Fruit fly (Drosophila melanogaster): ENCODE results near the gene CG31917.

dm6 chr2L:5020479-5020878 lies 9.8 kb upstream of the CG31917 start:
- TF ChIP-seq dsf (GFP tag; optimal IDR thresholded peaks at IDR 0.05; ENCODE audit: borderline replicate concordance) = no peak
- TF ChIP-seq N (GFP tag; optimal IDR thresholded peaks at IDR 0.05) = no peak
- TF ChIP-seq psq (GFP tag; optimal IDR thresholded peaks at IDR 0.05) = no peak

Measured in whole organism, wandering third instar larva.